Worm (Caenorhabditis elegans) whole organism, early embryonic: ENCODE data around the gene srj-38.
"Not testable (repeated sequence)": the region's sequence is repeated elsewhere in the genome, so short reads cannot be mapped to it uniquely, and the experiment has no call there.

Source experiments
- ama-1 ChIP-seq: fragments of 150-350 bp; optimal IDR thresholded peaks from 2 replicates; lab custom pipeline; 2014
- ceh-36 ChIP-seq: sonication (generic microtip); optimal IDR thresholded peaks from 2 replicates; lab custom pipeline; 2016; ENCODE audit warnings: missing genetic modification characterization, inconsistent platforms, missing compliant biosample characterization

- TF ChIP-seq ama-1; ceh-36 (tag; lab: Kevin White, UChicago): not testable (repeated sequence)
Observed at ce11 chrV:838984-839471, 45.2 kb downstream of the srj-38 start, which contains the start of the genes K09C6.7 and K09C6.10.
